Worm (Caenorhabditis elegans): ENCODE data around the gene crn-5.

crn-5 gene

DNA sequence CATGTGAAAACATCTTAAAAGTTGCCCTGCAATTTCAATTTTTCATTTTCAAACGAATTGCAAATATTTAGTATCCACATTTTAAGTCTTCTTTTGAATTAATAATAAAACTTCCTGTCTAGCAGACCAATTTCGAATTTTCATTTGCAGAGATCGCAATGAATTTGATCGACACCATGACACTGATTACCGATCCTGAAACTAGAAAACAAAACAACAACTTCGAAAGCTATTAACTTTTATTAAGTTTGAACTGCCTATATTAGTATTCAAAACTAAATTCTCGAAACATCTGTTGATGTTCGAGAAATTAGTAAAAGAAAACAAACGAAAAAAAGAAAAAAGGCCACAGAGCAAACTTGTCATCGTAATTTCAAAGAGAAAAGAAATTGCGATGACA lies 18.4 kb upstream of the crn-5 start:
- TF ChIP-seq madf-6 (GFP tag; IDR thresholded peaks at IDR 0.05) (peak; percentile 60), ceh-100 (GFP tag; IDR thresholded peaks at IDR 0.05) (0 out of 2 replicates have a peak, but pooled peaks have one; percentile 9), hmg-20 (GFP tag; IDR thresholded peaks at IDR 0.05) (no peak), ceh-91 (GFP tag; IDR thresholded peaks at IDR 0.05) (0 out of 2 replicates have a peak, but pooled peaks have one; percentile 15), hsf-1 (GFP tag; IDR thresholded peaks at IDR 0.05) (0 out of 2 replicates have a peak, but pooled peaks have one; percentile 50), him-1 (tag; optimal IDR thresholded peaks at IDR 0.05) (peak; percentile 18), lin-54 (GFP tag; optimal IDR thresholded peaks at IDR 0.05) (peak; percentile 24), snpc-1.3 (tag; optimal IDR thresholded peaks at IDR 0.05; ENCODE audit: insufficient read depth) (peak; percentile 35), T07F8.4 (tag; optimal IDR thresholded peaks at IDR 0.05) (no peak), attf-6 (GFP tag; IDR thresholded peaks at IDR 0.05) (0 out of 2 replicates have a peak, but pooled peaks have one; percentile 15), hrde-1 (tag; optimal IDR thresholded peaks at IDR 0.05; ENCODE audit: borderline replicate concordance) (peak; percentile 87), K11D2.4 (GFP tag; IDR thresholded peaks at IDR 0.05) (no peak), ekl-4 (GFP tag; IDR thresholded peaks at IDR 0.05) (peak; percentile 10; the same call in 1 of the 2 replicates), efl-1 (GFP tag; optimal IDR thresholded peaks at IDR 0.05) (no peak), dox-1 (GFP tag; IDR thresholded peaks at IDR 0.05) (no peak), Y53F4B.3 (GFP tag; IDR thresholded peaks at IDR 0.05) (no peak), ztf-18 (tag; optimal IDR thresholded peaks at IDR 0.05) (no peak), attf-3 (GFP tag; conservative IDR thresholded peaks at IDR 0.05) (no peak), B0261.1 (tag; optimal IDR thresholded peaks at IDR 0.05) (no peak), rcor-1 (GFP tag; IDR thresholded peaks at IDR 0.05) (0 out of 2 replicates have a peak, but pooled peaks have one; percentile 19), ama-1 (optimal IDR thresholded peaks at IDR 0.05) (no peak), ama-1 (GFP tag; optimal IDR thresholded peaks at IDR 0.05) (peak in 1 of 2 experiments; percentile 67), snpc-4 (GFP tag; optimal IDR thresholded peaks at IDR 0.05) (peak; percentile 33), snpc-4 (tag; optimal IDR thresholded peaks at IDR 0.05) (no peak), lag-1 (GFP tag; IDR thresholded peaks at IDR 0.05) (no peak)

DNA sequence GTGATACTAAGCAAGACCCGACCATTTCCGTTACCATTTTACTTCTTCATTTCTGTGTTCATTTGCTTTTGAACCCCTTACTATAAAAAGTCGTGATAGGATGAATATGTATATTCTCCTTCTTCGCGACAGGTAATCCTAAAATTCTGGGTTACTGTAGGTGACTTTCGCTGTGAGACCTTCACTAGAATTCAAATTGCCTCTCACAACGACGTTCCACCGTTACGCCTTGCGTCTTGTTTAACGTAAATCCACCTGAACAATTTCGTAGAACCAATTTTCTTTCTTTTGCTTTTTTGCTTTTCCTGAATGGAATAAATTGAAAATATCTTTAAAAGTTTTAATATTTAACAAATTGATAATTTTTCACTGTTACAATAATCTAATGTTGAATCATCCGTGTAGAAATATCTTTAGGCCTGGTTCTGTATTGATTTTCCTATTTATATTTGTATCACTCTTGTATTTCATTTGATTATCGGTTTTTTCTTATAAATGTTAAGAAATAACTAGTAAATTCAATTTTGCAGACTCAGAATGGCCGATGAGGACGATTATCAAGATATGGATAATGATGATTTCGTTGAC lies 13.6 kb upstream of the crn-5 start, which contains the start of gene rpb-6:
Gene rpb-6 (plus strand): TSS at position 538 of the 588 bp plus-strand sequence.
- peak; percentile 66 for TF ChIP-seq lsl-1 (GFP tag; optimal IDR thresholded peaks at IDR 0.05)
- TF ChIP-seq aptf-2 (GFP tag; conservative IDR thresholded peaks at IDR 0.05) = no peak
- TF ChIP-seq zfh-2 (GFP tag; conservative IDR thresholded peaks at IDR 0.05) = no peak
- TF ChIP-seq repo-1 (tag; optimal IDR thresholded peaks at IDR 0.05) = no peak
- TF ChIP-seq ekl-4 (GFP tag; IDR thresholded peaks at IDR 0.05) = no peak
- TF ChIP-seq ama-1 (optimal IDR thresholded peaks at IDR 0.05) = no peak
- no peak for TF ChIP-seq ama-1 (GFP tag; optimal IDR thresholded peaks at IDR 0.05)
- TF ChIP-seq nhr-80 (tag; optimal IDR thresholded peaks at IDR 0.05) = no peak
- TF ChIP-seq lin-54 (GFP tag; optimal IDR thresholded peaks at IDR 0.05) = peak; percentile 67
- TF ChIP-seq dpl-1 (GFP tag; optimal IDR thresholded peaks at IDR 0.05) = peak; percentile 9
- TF ChIP-seq efl-1 (GFP tag; optimal IDR thresholded peaks at IDR 0.05) = peak; percentile 40
- TF ChIP-seq attf-3 (GFP tag; conservative IDR thresholded peaks at IDR 0.05) = peak; percentile 92
- TF ChIP-seq nhr-27 (tag; optimal IDR thresholded peaks at IDR 0.05) = no peak
- TF ChIP-seq madf-6 (GFP tag; IDR thresholded peaks at IDR 0.05) = peak; percentile 49; the same call in 1 of the 2 replicates
- peak; percentile 56 for TF ChIP-seq F33H1.4 (GFP tag; IDR thresholded peaks at IDR 0.05)
- no peak for TF ChIP-seq lin-40 (tag; optimal IDR thresholded peaks at IDR 0.05)
- TF ChIP-seq nfya-1 (tag; optimal IDR thresholded peaks at IDR 0.05; ENCODE audit: borderline replicate concordance, insufficient read depth) = no peak
- no peak for TF ChIP-seq B0261.1 (tag; optimal IDR thresholded peaks at IDR 0.05)
- no peak for TF ChIP-seq nhr-120 (GFP tag; IDR thresholded peaks at IDR 0.05)
- no peak for TF ChIP-seq let-607 (tag; optimal IDR thresholded peaks at IDR 0.05)
